Fruit fly (Drosophila melanogaster): ENCODE data around the gene Glt.

Glt gene

DNA sequence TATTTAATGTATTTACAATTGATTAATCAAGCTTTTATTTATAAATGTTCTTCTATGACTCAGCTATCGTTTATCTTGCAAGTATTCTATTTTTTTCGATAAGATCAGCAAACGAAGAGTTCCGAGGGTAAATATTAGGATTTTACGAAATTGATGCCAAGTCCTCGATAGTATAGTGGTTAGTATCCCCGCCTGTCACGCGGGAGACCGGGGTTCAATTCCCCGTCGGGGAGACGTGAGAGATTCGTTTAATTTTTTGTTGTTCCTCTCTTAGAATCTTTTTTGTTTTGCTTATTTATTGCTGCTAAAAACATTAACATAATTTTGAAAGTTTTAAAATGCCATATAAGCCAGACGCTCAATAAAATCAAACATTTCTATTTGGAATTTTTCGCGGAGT lies 6.5 kb downstream of the Glt start:
- no peak for TF ChIP-seq Hnf4 (GFP tag; optimal IDR thresholded peaks at IDR 0.05)
- TF ChIP-seq pan (optimal IDR thresholded peaks at IDR 0.05): no peak
- no peak for TF ChIP-seq woc (GFP tag; optimal IDR thresholded peaks at IDR 0.05)
- no peak for TF ChIP-seq Rel (GFP tag; optimal IDR thresholded peaks at IDR 0.05)
- no peak for TF ChIP-seq Rel (tag; optimal IDR thresholded peaks at IDR 0.05)
- TF ChIP-seq jim (GFP tag; optimal IDR thresholded peaks at IDR 0.05): no peak
- TF ChIP-seq dl (GFP tag; optimal IDR thresholded peaks at IDR 0.05; ENCODE audit: insufficient read depth in 1 of 2, partially characterized antibody in 2 of 2): no peak
- no peak for TF ChIP-seq psq (GFP tag; optimal IDR thresholded peaks at IDR 0.05)
- no peak for TF ChIP-seq sage (GFP tag; optimal IDR thresholded peaks at IDR 0.05)
- no peak for TF ChIP-seq foxo (GFP tag; optimal IDR thresholded peaks at IDR 0.05)
- no peak for TF ChIP-seq fru (GFP tag; optimal IDR thresholded peaks at IDR 0.05)
- no peak for TF ChIP-seq rgr (GFP tag; optimal IDR thresholded peaks at IDR 0.05)
- TF ChIP-seq HLH106 (tag; optimal IDR thresholded peaks at IDR 0.05): no peak
- no peak for TF ChIP-seq brk (GFP tag; optimal IDR thresholded peaks at IDR 0.05)
- no peak for TF ChIP-seq Mio (GFP tag; optimal IDR thresholded peaks at IDR 0.05)
- TF ChIP-seq dsf (GFP tag; optimal IDR thresholded peaks at IDR 0.05; ENCODE audit: borderline replicate concordance): no peak
- no peak for TF ChIP-seq Abd-B (GFP tag; optimal IDR thresholded peaks at IDR 0.05)
- no peak for TF ChIP-seq sv (GFP tag; optimal IDR thresholded peaks at IDR 0.05)
- TF ChIP-seq Dfd (GFP tag; optimal IDR thresholded peaks at IDR 0.05): no peak

DNA sequence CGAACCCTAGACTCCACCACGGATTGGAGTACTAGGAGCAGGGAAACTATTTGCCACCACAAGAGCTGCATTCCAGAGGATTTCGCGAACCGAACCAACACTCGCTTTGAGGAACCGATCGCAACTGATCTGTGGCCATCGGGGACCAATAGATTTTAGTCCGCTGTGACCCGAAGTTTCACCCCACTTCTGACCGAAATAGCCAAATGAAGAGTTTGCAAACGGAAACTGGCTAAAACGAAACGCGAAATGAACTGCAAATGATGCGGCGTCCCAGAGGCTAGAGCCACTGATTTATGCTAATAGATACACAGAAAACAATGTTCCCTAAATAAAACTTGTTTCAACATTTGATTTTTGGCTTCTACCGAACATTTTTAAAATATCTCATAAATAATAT lies 7.2 kb downstream of the Glt start, which contains the start of gene CG9287:
Gene CG9287, minus strand, starts transcription at position 101 of the 400 bp plus-strand sequence.
- TF ChIP-seq Jra (GFP tag; optimal IDR thresholded peaks at IDR 0.05): no peak
- TF ChIP-seq sage (GFP tag; optimal IDR thresholded peaks at IDR 0.05): no peak
- TF ChIP-seq Rel (GFP tag; optimal IDR thresholded peaks at IDR 0.05): no peak
- TF ChIP-seq Rel (tag; optimal IDR thresholded peaks at IDR 0.05): no peak
- TF ChIP-seq Myc (optimal IDR thresholded peaks at IDR 0.05): no peak
- no peak for TF ChIP-seq fru (GFP tag; optimal IDR thresholded peaks at IDR 0.05)
- no peak for TF ChIP-seq dsf (GFP tag; optimal IDR thresholded peaks at IDR 0.05; ENCODE audit: borderline replicate concordance)
- no peak for TF ChIP-seq lola (GFP tag; optimal IDR thresholded peaks at IDR 0.05)
- no peak for TF ChIP-seq OdsH (GFP tag; optimal IDR thresholded peaks at IDR 0.05)
- TF ChIP-seq woc (GFP tag; optimal IDR thresholded peaks at IDR 0.05): no peak
- no peak for TF ChIP-seq Abd-B (GFP tag; optimal IDR thresholded peaks at IDR 0.05)
- no peak for TF ChIP-seq Hnf4 (GFP tag; optimal IDR thresholded peaks at IDR 0.05)
- TF ChIP-seq Sp1 (GFP tag; optimal IDR thresholded peaks at IDR 0.05): no peak
- no peak for TF ChIP-seq Hr78 (GFP tag; optimal IDR thresholded peaks at IDR 0.05)
- TF ChIP-seq pan (optimal IDR thresholded peaks at IDR 0.05): no peak
- no peak for TF ChIP-seq foxo (GFP tag; optimal IDR thresholded peaks at IDR 0.05)
- no peak for TF ChIP-seq br (GFP tag; optimal IDR thresholded peaks at IDR 0.05)
- no peak for TF ChIP-seq psq (GFP tag; optimal IDR thresholded peaks at IDR 0.05)

DNA sequence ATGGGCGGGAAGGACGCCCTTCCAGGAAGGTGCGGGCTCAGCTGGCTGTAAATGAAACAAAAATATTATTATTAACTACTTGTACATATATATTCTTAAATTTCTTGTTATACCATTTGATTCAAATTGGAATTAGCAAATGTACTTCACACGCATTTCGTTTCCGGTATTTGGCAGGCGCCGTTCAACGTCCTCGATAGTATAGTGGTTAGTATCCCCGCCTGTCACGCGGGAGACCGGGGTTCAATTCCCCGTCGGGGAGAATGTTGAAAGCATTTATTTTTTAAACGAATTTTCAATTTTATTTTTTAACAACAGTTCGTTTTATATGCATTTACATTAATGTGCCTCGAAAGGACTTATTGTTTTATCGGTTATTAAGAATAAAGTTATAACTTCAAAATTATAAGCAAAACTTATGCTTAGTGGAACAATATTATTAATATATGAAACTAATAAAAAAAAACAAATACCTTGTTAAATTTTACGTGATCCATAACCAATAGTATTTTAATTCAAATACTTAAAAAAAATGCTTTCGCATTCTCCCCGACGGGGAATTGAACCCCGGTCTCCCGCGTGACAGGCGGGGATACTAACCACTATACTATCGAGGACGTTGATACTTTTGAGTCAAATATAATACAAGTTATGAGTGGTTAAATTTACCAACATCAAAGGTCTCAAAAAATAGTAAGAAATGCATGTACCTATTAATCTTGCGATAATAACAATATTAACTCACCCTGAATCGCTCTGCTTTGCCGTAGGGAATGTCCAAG lies 11.0 kb downstream of the Glt start:
- TF ChIP-seq Rel (GFP tag; optimal IDR thresholded peaks at IDR 0.05) (no peak), Rel (tag; optimal IDR thresholded peaks at IDR 0.05) (peak; percentile 27), br (GFP tag; optimal IDR thresholded peaks at IDR 0.05) (no peak)

DNA sequence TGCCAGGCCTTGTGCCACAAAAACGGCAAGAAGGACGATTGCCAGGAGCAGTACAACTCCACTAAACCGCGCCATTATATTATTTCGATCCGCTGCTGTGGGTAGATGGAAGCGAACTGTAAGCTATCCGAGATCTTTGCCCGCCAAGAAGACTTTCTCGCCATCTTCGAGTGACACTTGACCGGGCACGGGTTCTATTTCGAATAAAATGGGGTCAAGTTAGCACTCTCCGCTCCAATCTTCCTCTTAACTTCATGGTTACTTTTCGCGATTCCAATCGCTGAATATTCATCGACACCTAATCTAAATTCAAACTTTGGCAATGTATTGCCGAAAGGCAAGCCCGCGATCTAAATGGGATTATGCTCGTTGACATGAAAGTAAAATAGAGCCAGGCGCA lies 11.8 kb downstream of the Glt start, which contains the start of gene CG9289:
Gene CG9289, minus strand, starts transcription at position 101 of the 400 bp plus-strand sequence.
- no peak for TF ChIP-seq rgr (GFP tag; optimal IDR thresholded peaks at IDR 0.05)
- no peak for TF ChIP-seq Hr78 (GFP tag; optimal IDR thresholded peaks at IDR 0.05)

dm6 chr2L:8685668-8686306 lies 13.3 kb downstream of the Glt start, which contains the start of the genes PrBP and Trs23:
Gene PrBP, minus strand, starts transcription at chr2L:8685955.
Gene Trs23, plus strand, starts transcription at chr2L:8686231.
- no peak for TF ChIP-seq HLH106 (tag; optimal IDR thresholded peaks at IDR 0.05)
- peak; percentile 32 for TF ChIP-seq Hnf4 (GFP tag; optimal IDR thresholded peaks at IDR 0.05)

- TF ChIP-seq Jra (GFP tag; optimal IDR thresholded peaks at IDR 0.05): no peak
- no peak for TF ChIP-seq pan (optimal IDR thresholded peaks at IDR 0.05)
- TF ChIP-seq dsf (GFP tag; optimal IDR thresholded peaks at IDR 0.05; ENCODE audit: borderline replicate concordance): no peak
- no peak for TF ChIP-seq jim (GFP tag; optimal IDR thresholded peaks at IDR 0.05)
- no peak for TF ChIP-seq Hnf4 (GFP tag; optimal IDR thresholded peaks at IDR 0.05)
- TF ChIP-seq dl (GFP tag; optimal IDR thresholded peaks at IDR 0.05; ENCODE audit: insufficient read depth in 1 of 2, partially characterized antibody in 2 of 2): no peak
- TF ChIP-seq Dif (GFP tag; optimal IDR thresholded peaks at IDR 0.05; ENCODE audit: partially characterized antibody): no peak
- no peak for TF ChIP-seq OdsH (GFP tag; optimal IDR thresholded peaks at IDR 0.05)
- no peak for TF ChIP-seq lola (GFP tag; optimal IDR thresholded peaks at IDR 0.05)
- TF ChIP-seq psq (GFP tag; optimal IDR thresholded peaks at IDR 0.05): no peak
- TF ChIP-seq ey (GFP tag; optimal IDR thresholded peaks at IDR 0.05): no peak
- no peak for TF ChIP-seq CG9705 (GFP tag; optimal IDR thresholded peaks at IDR 0.05)
- TF ChIP-seq Abd-B (GFP tag; optimal IDR thresholded peaks at IDR 0.05): no peak
- TF ChIP-seq br (GFP tag; optimal IDR thresholded peaks at IDR 0.05): no peak
- TF ChIP-seq CrebA (GFP tag; optimal IDR thresholded peaks at IDR 0.05; ENCODE audit: borderline replicate concordance): no peak
- no peak for TF ChIP-seq Vsx2 (GFP tag; optimal IDR thresholded peaks at IDR 0.05; ENCODE audit: partially characterized antibody)
- TF ChIP-seq Myc (optimal IDR thresholded peaks at IDR 0.05): no peak
- TF ChIP-seq Dfd (GFP tag; optimal IDR thresholded peaks at IDR 0.05): no peak
- TF ChIP-seq Rel (GFP tag; optimal IDR thresholded peaks at IDR 0.05): no peak
- TF ChIP-seq Rel (tag; optimal IDR thresholded peaks at IDR 0.05): no peak
Measured at dm6 chr2L:8689853-8690252, 17.4 kb downstream of the Glt start.

Measured in whole organism, wandering third instar larva.